Worm (Caenorhabditis elegans): ENCODE data around the gene twk-39.

DNA sequence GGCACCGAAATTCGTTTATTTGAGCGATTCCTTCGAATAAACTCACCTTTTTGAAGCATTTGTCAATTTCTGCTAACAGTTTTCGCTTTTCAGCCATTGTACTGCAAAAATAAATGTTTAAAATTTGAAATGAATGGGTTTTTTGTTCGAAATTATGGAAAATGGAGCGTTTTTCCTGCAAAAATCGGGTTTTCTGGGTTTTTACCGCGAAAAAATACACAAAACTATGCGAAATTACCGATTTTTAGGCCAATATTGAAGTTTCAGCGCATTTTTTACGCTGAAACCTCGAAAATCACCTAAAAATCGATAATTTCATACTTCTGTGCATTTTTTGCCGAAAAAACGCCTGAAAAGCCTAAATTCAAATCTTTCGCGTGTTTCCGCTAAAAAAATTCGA is 50.8 kb downstream of the twk-39 start, which contains the start of gene ntl-3:
- no peak for TF ChIP-seq ces-1 (GFP tag; optimal IDR thresholded peaks at IDR 0.05)
- no peak for TF ChIP-seq lin-13 (GFP tag; optimal IDR thresholded peaks at IDR 0.05)
- no peak for TF ChIP-seq ztf-11 (tag; optimal IDR thresholded peaks at IDR 0.05)
- TF ChIP-seq lin-15B (tag; optimal IDR thresholded peaks at IDR 0.05): no peak
- no peak for TF ChIP-seq unc-130 (GFP tag; optimal IDR thresholded peaks at IDR 0.05)
- no peak for TF ChIP-seq nhr-11 (tag; optimal IDR thresholded peaks at IDR 0.05)
- no peak for TF ChIP-seq unc-62 (GFP tag; optimal IDR thresholded peaks at IDR 0.05 in 1 of 2)
- TF ChIP-seq unc-62 (tag; optimal IDR thresholded peaks at IDR 0.05): no peak
- TF ChIP-seq aly-2 (tag; optimal IDR thresholded peaks at IDR 0.05): no peak
- TF ChIP-seq nhr-25 (tag; optimal IDR thresholded peaks at IDR 0.05; ENCODE audit: borderline replicate concordance, insufficient read depth): no peak
